Fruit fly (Drosophila melanogaster) whole organism, prepupa: ENCODE results near the gene CG14153.
A peak's percentile ranks its signal among the peaks of the same experiment; 100 is the strongest.

Experiments used
- CG15336 ChIP-seq: fragments of 200-800 bp; sonication (Bioruptor generic); IDR thresholded peaks from 2 replicates; pipeline ENCODE4 v1.3.6; 2022; ENCODE audit warnings: missing biosample characterization, missing genetic modification characterization
- CG31627 ChIP-seq: fragments of 200-800 bp; sonication (Bioruptor generic); optimal IDR thresholded peaks from 3 replicates; lab custom pipeline; 2016; ENCODE audit warnings: missing biosample characterization, missing genetic modification characterization
- CG8319 ChIP-seq: fragments of 200-800 bp; sonication (Bioruptor generic); optimal IDR thresholded peaks from 3 replicates; lab custom pipeline; 2016; ENCODE audit warnings: missing biosample characterization, missing genetic modification characterization
- Eip78C ChIP-seq: fragments of 200-800 bp; sonication (Bioruptor generic); peaks from one replicate; lab custom pipeline; 2016; ENCODE audit warnings: missing biosample characterization, missing genetic modification characterization
- Eip93F ChIP-seq: fragments of 200-800 bp; sonication (Bioruptor generic); optimal IDR thresholded peaks from 2 replicates; lab custom pipeline; 2016; ENCODE audit warnings: missing biosample characterization, mild to moderate bottlenecking, missing genetic modification characterization
- Hr39 ChIP-seq: fragments of 200-800 bp; sonication (Bioruptor generic); optimal IDR thresholded peaks from 2 replicates; lab custom pipeline; 2016; ENCODE audit warnings: missing biosample characterization, missing genetic modification characterization
- Lpt ChIP-seq: fragments of 200-800 bp; sonication (Bioruptor generic); optimal IDR thresholded peaks from 3 replicates; lab custom pipeline; 2016; ENCODE audit warnings: missing biosample characterization, missing genetic modification characterization
- Met ChIP-seq: fragments of 200-800 bp; sonication (Bioruptor generic); optimal IDR thresholded peaks from 3 replicates; lab custom pipeline; 2016; ENCODE audit warnings: missing biosample characterization, missing genetic modification characterization
- Smox ChIP-seq: fragments of 200-800 bp; sonication (Bioruptor generic); optimal IDR thresholded peaks from 3 replicates; lab custom pipeline; 2016; ENCODE audit warnings: missing biosample characterization, missing genetic modification characterization
- Sox102F ChIP-seq: fragments of 200-800 bp; sonication (Bioruptor generic); optimal IDR thresholded peaks from 2 replicates; lab custom pipeline; 2016; ENCODE audit warnings: missing biosample characterization, mild to moderate bottlenecking, missing genetic modification characterization
- Sox14 ChIP-seq: fragments of 200-800 bp; sonication (Bioruptor generic); optimal IDR thresholded peaks from 3 replicates; lab custom pipeline; 2016; ENCODE audit warnings: missing biosample characterization, missing genetic modification characterization
- Sox15 ChIP-seq: fragments of 200-800 bp; sonication (Bioruptor generic); optimal IDR thresholded peaks from 3 replicates; lab custom pipeline; 2016; ENCODE audit warnings: missing biosample characterization, missing genetic modification characterization
- dsx ChIP-seq: fragments of 200-800 bp; optimal IDR thresholded peaks from 3 replicates; lab custom pipeline; 2019; ENCODE audit warnings: missing biosample characterization, mild to moderate bottlenecking, missing genetic modification characterization, moderate library complexity; ENCODE audit not compliant: poor library complexity, severe bottlenecking
- fd85E ChIP-seq: fragments of 200-800 bp; sonication (Bioruptor generic); optimal IDR thresholded peaks from 3 replicates; lab custom pipeline; 2016; ENCODE audit warnings: missing biosample characterization, missing genetic modification characterization

DNA sequence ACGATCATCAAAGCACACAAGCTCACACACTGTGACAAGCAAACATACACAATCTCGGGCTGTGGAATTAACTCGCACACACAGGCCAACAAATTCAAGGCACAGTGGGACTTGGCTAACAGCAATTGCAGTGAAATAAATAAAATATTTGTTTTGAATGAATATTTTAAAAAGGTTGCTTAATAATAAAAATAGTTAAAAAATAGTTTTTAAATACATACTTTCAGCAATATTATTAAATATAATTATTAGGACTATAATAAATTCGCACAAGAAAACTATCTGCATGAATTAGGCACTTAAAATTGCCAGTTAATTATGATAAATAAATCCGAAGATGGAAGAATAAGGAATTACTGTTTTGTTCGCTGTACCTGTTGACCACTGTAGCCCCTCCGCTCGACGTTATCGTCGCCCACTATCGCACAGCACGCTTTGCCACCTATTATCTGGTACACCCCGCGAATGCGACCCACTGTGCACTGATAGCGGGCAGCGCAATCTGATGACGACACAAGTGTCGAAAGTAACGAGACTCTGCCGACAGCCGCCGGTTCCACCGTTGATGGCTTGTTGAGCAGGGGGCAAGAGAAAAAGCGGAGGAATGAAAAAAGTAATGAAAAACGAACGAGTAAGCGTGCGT lies 39.5 kb downstream of the CG14153 start:
- TF ChIP-seq Sox15 (GFP tag; lab: Kevin White, UChicago), result peak; percentile 97
- peak; percentile 89 for TF ChIP-seq fd85E
- peak; percentile 92 for TF ChIP-seq Sox102F (GFP tag; lab: Kevin White, UChicago)
- peak; percentile 91 for TF ChIP-seq Hr39
- peak; percentile 93 for TF ChIP-seq CG31627 (GFP tag; lab: Kevin White, UChicago)
- TF ChIP-seq Sox14, result peak; percentile 94
- peak; percentile 94 for TF ChIP-seq CG8319
- TF ChIP-seq Lpt (GFP tag; lab: Kevin White, UChicago), result peak; percentile 97
- peak; percentile 99 for TF ChIP-seq Eip78C (GFP tag; lab: Kevin White, UChicago)
- TF ChIP-seq Met, result peak; percentile 96
- peak; percentile 96 for TF ChIP-seq Smox
- TF ChIP-seq Eip93F, result peak; percentile 71
- TF ChIP-seq dsx (GFP tag; lab: Kevin White, UChicago), result peak; percentile 89
- peak; percentile 99 for TF ChIP-seq CG15336 (GFP tag; lab: Robert Waterston, UW)
